Worm (Caenorhabditis elegans) whole organism, mixed stage, embryonic: ENCODE results near the gene bre-2.

Source experiments
- mep-1 ChIP-seq: fragments of 150-350 bp; optimal IDR thresholded peaks from 2 replicates; lab custom pipeline; 2017; ENCODE audit warnings: missing biosample characterization, missing genetic modification reagents, missing genetic modification characterization, inconsistent platforms
- nhr-237 ChIP-seq: fragments of 150-350 bp; optimal IDR thresholded peaks from 2 replicates; lab custom pipeline; 2014; ENCODE audit warnings: missing biosample characterization, missing genetic modification characterization

DNA sequence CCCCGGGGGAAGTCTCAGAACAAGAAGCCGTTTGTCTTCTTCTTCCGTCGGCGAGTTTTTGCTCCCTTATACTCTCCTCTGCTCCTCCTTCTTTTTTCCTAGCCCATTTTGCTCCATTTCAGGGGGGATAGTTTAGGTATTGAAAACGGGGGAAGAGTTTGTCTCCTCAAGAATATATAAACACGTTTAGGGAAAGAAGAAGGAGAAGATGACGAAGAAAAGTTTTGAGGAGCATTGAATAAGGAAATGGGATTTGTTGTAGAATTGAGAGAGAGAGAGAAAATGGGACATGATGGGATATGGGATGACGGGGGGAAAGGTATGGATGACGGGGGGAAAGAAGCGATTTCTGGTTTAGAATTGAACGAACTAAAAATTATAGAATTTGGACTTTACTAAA is 16.0 kb downstream of the bre-2 start:
- TF ChIP-seq mep-1 (tag; lab: Kevin White, UChicago) (no peak), nhr-237 (no peak)
